Worm (Caenorhabditis elegans): Measurements from ENCODE around the gene lido-17.

The lido-17 gene

ce11 chrII:9433609-9434008 is 41.0 kb upstream of the lido-17 start, which contains the start of gene kin-15:
Gene kin-15, minus strand, starts transcription at chrII:9433709.
- TF ChIP-seq aly-1 (tag; optimal IDR thresholded peaks at IDR 0.05), result no peak
- TF ChIP-seq ceh-36 (tag; optimal IDR thresholded peaks at IDR 0.05), result no peak
- TF ChIP-seq hnd-1 (tag; optimal IDR thresholded peaks at IDR 0.05), result no peak
- no peak for TF ChIP-seq ets-7 (tag; optimal IDR thresholded peaks at IDR 0.05)
- TF ChIP-seq pes-1 (GFP tag; IDR thresholded peaks at IDR 0.05), result no peak
- TF ChIP-seq B0310.2 (tag; optimal IDR thresholded peaks at IDR 0.05), result no peak
- TF ChIP-seq flt-1 (GFP tag; IDR thresholded peaks at IDR 0.05), result no peak
- TF ChIP-seq tra-4 (tag; optimal IDR thresholded peaks at IDR 0.05), result no peak
- no peak for TF ChIP-seq scrt-1 (GFP tag; IDR thresholded peaks at IDR 0.05)
- TF ChIP-seq sea-1 (GFP tag; conservative IDR thresholded peaks at IDR 0.05), result no peak
- no peak for TF ChIP-seq ama-1 (optimal IDR thresholded peaks at IDR 0.05)
- no peak for TF ChIP-seq tbx-37 (GFP tag; conservative IDR thresholded peaks at IDR 0.05)
- TF ChIP-seq ceh-13 (GFP tag; optimal IDR thresholded peaks at IDR 0.05), result no peak
- no peak for TF ChIP-seq hmbx-1 (tag; optimal IDR thresholded peaks at IDR 0.05)
- no peak for TF ChIP-seq hmg-4 (GFP tag; optimal IDR thresholded peaks at IDR 0.05)
- TF ChIP-seq tbx-11 (GFP tag; IDR thresholded peaks at IDR 0.05), result no peak
- no peak for TF ChIP-seq F13C5.2 (tag; optimal IDR thresholded peaks at IDR 0.05)

ce11 chrII:9431119-9431518 is 38.5 kb upstream of the lido-17 start:
- no peak for TF ChIP-seq aly-1 (tag; optimal IDR thresholded peaks at IDR 0.05)

ce11 chrII:9427644-9428043 is 35.0 kb upstream of the lido-17 start, which contains the start of gene M176.5:
Gene M176.5, minus strand, starts transcription at chrII:9427744.
- TF ChIP-seq ama-1 (optimal IDR thresholded peaks at IDR 0.05) (no peak), scrt-1 (GFP tag; IDR thresholded peaks at IDR 0.05) (no peak)

ce11 chrII:9426076-9426475 is 33.5 kb upstream of the lido-17 start, which contains the start of gene M176.10:
Gene M176.10, minus strand, starts transcription at chrII:9426176.
- no peak for TF ChIP-seq tra-4 (tag; optimal IDR thresholded peaks at IDR 0.05)
- TF ChIP-seq ama-1 (optimal IDR thresholded peaks at IDR 0.05), result no peak
- TF ChIP-seq tbx-37 (GFP tag; conservative IDR thresholded peaks at IDR 0.05), result no peak
- no peak for TF ChIP-seq scrt-1 (GFP tag; IDR thresholded peaks at IDR 0.05)
- TF ChIP-seq ceh-36 (tag; optimal IDR thresholded peaks at IDR 0.05), result no peak
- no peak for TF ChIP-seq B0310.2 (tag; optimal IDR thresholded peaks at IDR 0.05)
- no peak for TF ChIP-seq hmbx-1 (tag; optimal IDR thresholded peaks at IDR 0.05)
- TF ChIP-seq ceh-13 (GFP tag; optimal IDR thresholded peaks at IDR 0.05), result no peak
- TF ChIP-seq ets-7 (tag; optimal IDR thresholded peaks at IDR 0.05), result no peak
- TF ChIP-seq hnd-1 (tag; optimal IDR thresholded peaks at IDR 0.05), result no peak
- no peak for TF ChIP-seq pes-1 (GFP tag; IDR thresholded peaks at IDR 0.05)
- no peak for TF ChIP-seq hmg-4 (GFP tag; optimal IDR thresholded peaks at IDR 0.05)
- TF ChIP-seq sea-1 (GFP tag; conservative IDR thresholded peaks at IDR 0.05), result no peak
- TF ChIP-seq aly-1 (tag; optimal IDR thresholded peaks at IDR 0.05), result no peak
- no peak for TF ChIP-seq F13C5.2 (tag; optimal IDR thresholded peaks at IDR 0.05)
- TF ChIP-seq flt-1 (GFP tag; IDR thresholded peaks at IDR 0.05), result no peak

- no peak for TF ChIP-seq hmg-4 (GFP tag; optimal IDR thresholded peaks at IDR 0.05)
- TF ChIP-seq hmbx-1 (tag; optimal IDR thresholded peaks at IDR 0.05), result no peak
- TF ChIP-seq scrt-1 (GFP tag; IDR thresholded peaks at IDR 0.05), result no peak
- no peak for TF ChIP-seq tbx-37 (GFP tag; conservative IDR thresholded peaks at IDR 0.05)
- TF ChIP-seq tra-4 (tag; optimal IDR thresholded peaks at IDR 0.05), result no peak
Measured at ce11 chrII:9421969-9422368, 29.3 kb upstream of the lido-17 start, which contains the start of gene M176.11. Gene M176.11, plus strand, starts transcription at chrII:9422269.

ce11 chrII:9418843-9419532 is 26.4 kb upstream of the lido-17 start:
- TF ChIP-seq ets-7 (tag; optimal IDR thresholded peaks at IDR 0.05) (no peak), tbx-37 (GFP tag; conservative IDR thresholded peaks at IDR 0.05) (no peak), B0310.2 (tag; optimal IDR thresholded peaks at IDR 0.05) (no peak), ceh-36 (tag; optimal IDR thresholded peaks at IDR 0.05) (no peak), ceh-13 (GFP tag; optimal IDR thresholded peaks at IDR 0.05) (no peak), hmg-4 (GFP tag; optimal IDR thresholded peaks at IDR 0.05) (no peak), hmbx-1 (tag; optimal IDR thresholded peaks at IDR 0.05) (no peak)

ce11 chrII:9418065-9418567 is 25.5 kb upstream of the lido-17 start, which contains the start of the genes M176.4 and M176.16:
Gene M176.4, plus strand, starts transcription at chrII:9418365.
Gene M176.16, plus strand, starts transcription at chrII:9418517.
- TF ChIP-seq aly-1 (tag; optimal IDR thresholded peaks at IDR 0.05) (no peak), tbx-11 (GFP tag; IDR thresholded peaks at IDR 0.05) (no peak), tbx-37 (GFP tag; conservative IDR thresholded peaks at IDR 0.05) (no peak), hmg-4 (GFP tag; optimal IDR thresholded peaks at IDR 0.05) (no peak), flt-1 (GFP tag; IDR thresholded peaks at IDR 0.05) (no peak), tra-4 (tag; optimal IDR thresholded peaks at IDR 0.05) (no peak), ama-1 (optimal IDR thresholded peaks at IDR 0.05) (no peak), ets-7 (tag; optimal IDR thresholded peaks at IDR 0.05) (no peak), ceh-36 (tag; optimal IDR thresholded peaks at IDR 0.05) (no peak)
